Worm (Caenorhabditis elegans): ENCODE measurements around the gene bcl-7.

Gene bcl-7

DNA sequence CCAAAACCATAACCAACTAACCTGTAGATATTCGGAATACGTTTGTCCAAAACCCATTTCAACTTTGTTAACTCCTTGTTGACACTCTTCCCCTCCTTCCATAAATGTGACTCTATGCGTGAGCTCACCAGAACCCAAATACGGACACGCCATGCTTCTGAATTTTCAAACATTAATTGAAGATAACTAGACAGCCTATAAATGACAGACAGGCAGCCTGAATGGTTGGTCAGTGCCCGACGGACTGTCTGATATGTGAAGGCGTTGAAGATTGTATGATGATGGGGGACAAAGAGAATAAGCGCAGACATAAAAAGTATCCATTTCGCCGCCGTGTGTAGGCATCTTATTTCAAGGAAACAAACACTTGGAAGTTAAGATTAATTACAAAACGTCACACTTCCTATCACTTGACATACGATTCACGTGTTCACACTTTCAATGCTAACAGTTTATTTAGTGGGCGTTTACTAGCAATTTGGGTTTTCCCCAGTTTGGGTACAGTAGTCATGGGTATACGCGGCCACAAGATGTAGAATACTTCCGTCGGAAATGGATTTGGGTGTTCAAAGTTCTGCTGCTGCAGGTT lies 6.0 kb upstream of the bcl-7 start, which contains the start of the genes tdo-2 and C28H8.2 (continued):
- TF ChIP-seq hlh-30 (tag; optimal IDR thresholded peaks at IDR 0.05; ENCODE audit: insufficient read depth) (peak; percentile 84), tag-97 (GFP tag; IDR thresholded peaks at IDR 0.05) (no peak), lin-1 (GFP tag; IDR thresholded peaks at IDR 0.05) (peak; percentile 76; the same call in 1 of the 2 replicates), dve-1 (tag; optimal IDR thresholded peaks at IDR 0.05; ENCODE audit: insufficient read depth) (peak; percentile 60), madf-5 (GFP tag; IDR thresholded peaks at IDR 0.05) (no peak), dmd-6 (GFP tag; IDR thresholded peaks at IDR 0.05) (peak; percentile 61)

DNA sequence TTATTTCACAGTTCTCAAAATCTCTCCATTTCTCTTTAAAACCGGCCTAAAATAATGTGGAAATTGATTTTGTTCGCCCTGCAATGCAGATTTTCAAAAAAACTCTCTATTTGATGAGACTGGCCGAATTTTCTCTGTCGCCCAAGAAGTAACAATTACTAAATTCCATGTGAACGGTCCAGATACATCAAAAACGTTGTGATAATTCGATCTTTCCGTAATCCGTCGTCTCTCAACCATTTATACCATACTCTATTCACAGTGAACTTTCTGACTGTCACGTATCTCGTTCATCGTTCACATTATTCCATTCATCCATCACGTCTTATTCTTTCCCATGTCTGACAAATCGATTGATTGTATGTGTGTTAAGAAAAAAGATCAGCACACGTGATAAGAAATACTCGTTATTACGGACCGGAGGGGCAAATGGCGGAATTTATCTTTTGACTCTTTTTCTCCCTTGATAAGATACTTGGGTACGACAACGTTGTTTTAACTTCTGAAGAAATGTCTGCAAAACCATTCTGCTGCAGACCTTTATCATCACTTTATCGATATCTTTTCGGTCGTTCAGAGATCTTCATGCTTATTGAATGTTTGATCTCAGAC lies 4.7 kb upstream of the bcl-7 start:
- TF ChIP-seq hlh-30 (tag; optimal IDR thresholded peaks at IDR 0.05; ENCODE audit: insufficient read depth) (peak; percentile 62), ctbp-1 (GFP tag; IDR thresholded peaks at IDR 0.05) (no peak), F10B5.3 (tag; optimal IDR thresholded peaks at IDR 0.05) (no peak), mdl-1 (tag; optimal IDR thresholded peaks at IDR 0.05) (peak in 1 of 2 experiments; percentile 36), F44E2.7 (GFP tag; IDR thresholded peaks at IDR 0.05) (no peak), nhr-42 (GFP tag; IDR thresholded peaks at IDR 0.05) (no peak), hlh-11 (tag; optimal IDR thresholded peaks at IDR 0.05) (peak; percentile 52), nhr-48 (tag; optimal IDR thresholded peaks at IDR 0.05) (peak; percentile 90), cey-2 (tag; optimal IDR thresholded peaks at IDR 0.05; ENCODE audit: borderline replicate concordance, insufficient read depth) (peak; percentile 41), dve-1 (tag; optimal IDR thresholded peaks at IDR 0.05; ENCODE audit: insufficient read depth) (peak; percentile 34), unc-62 (GFP tag; optimal IDR thresholded peaks at IDR 0.05 in 1 of 2) (peak in 1 of 2 experiments; percentile 88), unc-62 (tag; optimal IDR thresholded peaks at IDR 0.05) (no peak), attf-4 (tag; optimal IDR thresholded peaks at IDR 0.05) (no peak), tag-97 (GFP tag; IDR thresholded peaks at IDR 0.05) (no peak), madf-9 (GFP tag; conservative IDR thresholded peaks at IDR 0.05) (no peak), aha-1 (tag) (peak; percentile 88), set-16 (GFP tag; IDR thresholded peaks at IDR 0.05) (no peak), Y48G9A.11 (GFP tag; IDR thresholded peaks at IDR 0.05) (no peak), F49E8.2 (tag; optimal IDR thresholded peaks at IDR 0.05; ENCODE audit: borderline replicate concordance) (no peak), mxl-3 (GFP tag; optimal IDR thresholded peaks at IDR 0.05) (peak; percentile 70), dmd-9 (GFP tag; IDR thresholded peaks at IDR 0.05) (no peak), Y105C5A.15 (GFP tag; IDR thresholded peaks at IDR 0.05) (no peak), lsy-2 (tag; optimal IDR thresholded peaks at IDR 0.05) (peak in 1 of 2 experiments; percentile 20), nhr-77 (tag; optimal IDR thresholded peaks at IDR 0.05) (no peak), T20F7.1 (GFP tag; optimal IDR thresholded peaks at IDR 0.05) (no peak), ceh-28 (tag; optimal IDR thresholded peaks at IDR 0.05) (peak; percentile 15), unc-39 (tag; optimal IDR thresholded peaks at IDR 0.05) (no peak), nhr-25 (tag; optimal IDR thresholded peaks at IDR 0.05; ENCODE audit: borderline replicate concordance, insufficient read depth) (peak; percentile 3), nhr-28 (tag; optimal IDR thresholded peaks at IDR 0.05) (peak; percentile 52), mep-1 (tag; optimal IDR thresholded peaks at IDR 0.05) (peak; percentile 12), dmd-6 (GFP tag; IDR thresholded peaks at IDR 0.05) (peak; percentile 50)

DNA sequence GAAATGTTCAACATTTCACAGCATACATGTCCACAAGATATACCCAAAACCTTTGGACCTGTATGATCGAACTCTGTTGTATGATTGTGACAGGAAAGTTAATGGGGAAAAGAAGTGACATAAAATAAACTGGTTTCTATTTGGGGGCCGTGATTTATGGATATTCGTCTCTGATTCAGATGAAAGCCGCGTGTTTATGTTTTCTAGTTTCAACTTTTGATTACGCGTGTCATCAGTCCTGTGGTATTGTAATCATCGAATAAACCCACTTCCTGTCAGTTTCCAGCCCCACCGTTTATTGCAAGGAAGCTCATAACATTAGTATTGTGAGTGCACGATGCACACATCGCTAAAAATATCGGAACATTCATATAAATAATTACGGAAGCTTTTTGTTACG lies 3.6 kb upstream of the bcl-7 start:
- TF ChIP-seq F26F4.8 (GFP tag; conservative IDR thresholded peaks at IDR 0.05), result no peak
- no peak for TF ChIP-seq duxl-1 (tag; optimal IDR thresholded peaks at IDR 0.05; ENCODE audit: poor library complexity)
- no peak for TF ChIP-seq ZK546.5 (tag; optimal IDR thresholded peaks at IDR 0.05)
- no peak for TF ChIP-seq egl-27 (tag; optimal IDR thresholded peaks at IDR 0.05)
- no peak for TF ChIP-seq dmd-8 (GFP tag; IDR thresholded peaks at IDR 0.05)
- no peak for TF ChIP-seq fkh-10 (GFP tag; optimal IDR thresholded peaks at IDR 0.05)
- no peak for TF ChIP-seq jun-1 (tag; optimal IDR thresholded peaks at IDR 0.05)
- no peak for TF ChIP-seq zag-1 (tag; optimal IDR thresholded peaks at IDR 0.05)
- TF ChIP-seq spr-1 (tag; optimal IDR thresholded peaks at IDR 0.05), result no peak
- no peak for TF ChIP-seq lin-38 (GFP tag; IDR thresholded peaks at IDR 0.05)
- TF ChIP-seq ztf-7 (tag; optimal IDR thresholded peaks at IDR 0.05), result no peak
- TF ChIP-seq lin-1 (GFP tag; IDR thresholded peaks at IDR 0.05), result no peak
- TF ChIP-seq hlh-30 (tag; optimal IDR thresholded peaks at IDR 0.05; ENCODE audit: insufficient read depth), result peak; percentile 43
- TF ChIP-seq F10B5.3 (tag; optimal IDR thresholded peaks at IDR 0.05), result no peak
- TF ChIP-seq daf-12 (tag; optimal IDR thresholded peaks at IDR 0.05), result no peak
- peak; percentile 80 for TF ChIP-seq nhr-28 (tag; optimal IDR thresholded peaks at IDR 0.05)
- TF ChIP-seq zip-2 (tag; optimal IDR thresholded peaks at IDR 0.05), result no peak
- TF ChIP-seq skn-1 (tag; optimal IDR thresholded peaks at IDR 0.05), result no peak
- no peak for TF ChIP-seq T26A8.4 (GFP tag; IDR thresholded peaks at IDR 0.05)

All from whole organism, L4 larva.